Worm (Caenorhabditis elegans): ENCODE results near the gene ubc-22.
A peak's percentile ranks its signal among the peaks of the same experiment; 100 is the strongest.

Gene ubc-22

DNA sequence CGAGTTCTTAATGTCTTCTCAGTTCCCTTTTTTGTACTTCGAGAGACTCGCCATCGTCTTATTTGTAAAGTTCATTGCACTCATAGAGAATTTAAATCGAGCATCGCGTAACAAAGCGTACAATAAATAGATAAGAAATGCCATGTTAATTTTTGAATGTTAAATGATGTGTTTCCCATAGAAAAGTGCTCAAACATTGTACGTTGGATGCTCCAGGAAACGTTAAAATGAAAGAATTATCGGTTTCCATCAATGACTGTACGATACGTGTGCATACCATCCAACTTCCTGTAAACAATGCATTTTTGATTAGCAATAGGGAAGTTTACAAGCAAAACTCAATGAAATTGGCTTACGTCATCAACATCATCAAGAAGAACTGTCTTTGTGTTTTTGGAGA is 48.3 kb downstream of the ubc-22 start:
- TF ChIP-seq T22C8.4 (GFP tag; IDR thresholded peaks at IDR 0.05): no peak

DNA sequence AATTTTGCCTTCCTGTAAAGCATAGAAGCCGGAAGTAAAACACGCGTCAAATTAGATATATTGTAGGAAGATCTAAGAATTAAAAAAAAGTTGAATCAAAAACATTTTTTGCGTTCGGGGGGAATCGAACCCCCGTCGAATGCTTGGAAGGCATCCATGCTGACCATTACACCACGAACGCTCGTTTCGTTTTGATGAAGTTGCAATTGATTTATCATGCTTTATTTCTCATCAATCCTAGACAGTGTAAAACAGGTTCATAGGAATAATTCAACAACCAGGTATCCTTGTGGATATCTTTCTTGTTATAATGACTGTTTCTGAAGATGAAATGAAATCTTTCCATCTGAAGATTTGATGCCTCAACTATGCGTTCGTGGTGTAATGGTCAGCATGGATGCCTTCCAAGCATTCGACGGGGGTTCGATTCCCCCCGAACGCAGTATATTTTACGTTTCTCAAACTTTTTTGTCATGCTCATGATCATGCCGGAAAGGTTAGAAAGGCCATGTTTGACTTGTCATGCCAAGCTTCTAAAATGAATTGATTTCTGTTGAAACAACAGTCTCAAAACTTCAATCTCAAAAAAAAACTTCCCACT is 49.0 kb downstream of the ubc-22 start:
- TF ChIP-seq cog-1 (tag; optimal IDR thresholded peaks at IDR 0.05): no peak
- no peak for TF ChIP-seq klf-2 (GFP tag; conservative IDR thresholded peaks at IDR 0.05)
- TF ChIP-seq flt-1 (GFP tag; IDR thresholded peaks at IDR 0.05): no peak
- TF ChIP-seq ztf-29 (GFP tag; IDR thresholded peaks at IDR 0.05): no peak
- no peak for TF ChIP-seq ztf-23 (GFP tag; IDR thresholded peaks at IDR 0.05)
- TF ChIP-seq T22C8.4 (GFP tag; IDR thresholded peaks at IDR 0.05): no peak
- no peak for TF ChIP-seq med-1 (GFP tag; optimal IDR thresholded peaks at IDR 0.05; ENCODE audit: insufficient read depth)
- no peak for TF ChIP-seq tab-1 (GFP tag; IDR thresholded peaks at IDR 0.05)
- no peak for TF ChIP-seq ref-1 (GFP tag; conservative IDR thresholded peaks at IDR 0.05)

DNA sequence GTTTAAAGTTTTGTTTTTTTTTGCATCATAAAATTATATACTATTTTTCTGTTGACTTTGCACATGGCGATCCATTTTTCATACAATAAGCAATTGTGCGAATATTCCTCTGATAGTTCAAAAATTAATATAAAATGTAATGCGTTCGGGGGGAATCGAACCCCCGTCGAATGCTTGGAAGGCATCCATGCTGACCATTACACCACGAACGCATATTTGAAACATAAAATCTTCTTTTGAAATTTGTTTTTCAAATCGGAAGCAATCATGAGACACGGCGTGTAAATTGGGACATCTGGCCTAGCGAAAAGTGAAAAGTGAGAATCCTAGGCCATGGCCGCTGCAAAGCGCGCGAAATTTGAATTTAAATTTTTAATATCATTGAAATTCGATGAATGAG is 50.5 kb downstream of the ubc-22 start:
- peak; percentile 8; the same call in 1 of the 2 replicates for TF ChIP-seq T22C8.4 (GFP tag; IDR thresholded peaks at IDR 0.05)

DNA sequence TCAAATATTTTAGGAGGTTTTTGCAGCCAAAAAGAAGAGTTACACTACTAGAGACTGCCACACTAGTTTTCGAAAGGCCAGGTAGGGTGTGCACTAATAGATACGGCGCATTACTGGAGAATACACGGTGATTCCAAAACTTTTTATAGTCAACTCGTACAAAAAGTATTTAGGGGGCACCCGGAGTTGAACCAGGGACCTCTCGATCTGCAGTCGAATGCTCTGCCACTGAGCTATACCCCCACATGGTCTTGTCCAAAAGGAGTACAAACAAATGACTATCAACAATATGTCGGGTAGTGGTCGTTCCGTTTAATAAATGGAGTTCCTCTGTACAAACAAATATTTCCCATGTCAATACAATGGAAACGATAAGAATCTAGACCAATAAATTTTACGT is 51.0 kb downstream of the ubc-22 start:
- TF ChIP-seq klf-2 (GFP tag; conservative IDR thresholded peaks at IDR 0.05) (peak; percentile 65; the same call in 1 of the 2 replicates), med-1 (GFP tag; optimal IDR thresholded peaks at IDR 0.05; ENCODE audit: insufficient read depth) (no peak), ztf-23 (GFP tag; IDR thresholded peaks at IDR 0.05) (peak; percentile 69; the same call in 1 of the 2 replicates), T22C8.4 (GFP tag; IDR thresholded peaks at IDR 0.05) (peak; percentile 51), ztf-29 (GFP tag; IDR thresholded peaks at IDR 0.05) (no peak), ref-1 (GFP tag; conservative IDR thresholded peaks at IDR 0.05) (peak; percentile 48; the same call in 1 of the 2 replicates), tab-1 (GFP tag; IDR thresholded peaks at IDR 0.05) (peak; percentile 80), flt-1 (GFP tag; IDR thresholded peaks at IDR 0.05) (peak; percentile 89)

All from whole organism, midembryonic.